ENCODE assay signal across 3 worm cellular contexts in the genomic region with DNA sequence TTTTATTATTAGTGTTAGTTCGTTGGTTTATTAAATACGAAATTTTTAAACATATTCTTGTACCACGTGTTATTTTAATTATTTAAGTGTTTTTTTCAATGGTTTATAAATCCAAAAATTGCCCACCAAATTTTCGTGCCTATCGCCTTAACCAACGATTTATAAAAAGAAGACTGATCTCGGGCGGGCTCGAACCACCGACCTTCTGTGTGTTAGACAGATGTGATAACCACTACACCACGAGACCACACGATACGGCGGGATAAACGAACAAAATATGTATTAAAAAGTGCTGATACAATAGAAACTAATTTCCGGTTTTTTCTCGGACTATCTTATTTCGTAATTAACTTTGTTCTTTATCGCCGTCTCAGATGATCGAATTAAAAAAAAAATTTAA.
TF ChIP-seq lines count a peak whose summit lies in the region.

No protein-coding gene starts in this region.

TF ChIP-seq in whole organism, L1 larva, 84 proteins besides CTCF, POLR2A, EP300 and RAD21 (continued from another document):
- TF ChIP-seq hlh-17 (GFP tag; optimal IDR thresholded peaks at IDR 0.05; lab: Kevin White, UChicago; ENCODE audit: borderline replicate concordance) = no peak
- TF ChIP-seq fkh-8 (tag; optimal IDR thresholded peaks at IDR 0.05; lab: Kevin White, UChicago) = no peak

TF ChIP-seq in whole organism, L3 larva, 47 proteins besides CTCF, POLR2A, EP300 and RAD21 (continued from another document):
- no peak for TF ChIP-seq fkh-2 (tag; optimal IDR thresholded peaks at IDR 0.05; lab: Kevin White, UChicago)
- no peak for TF ChIP-seq nhr-28 (tag; optimal IDR thresholded peaks at IDR 0.05; lab: Kevin White, UChicago)
- no peak for TF ChIP-seq zag-1 (tag; optimal IDR thresholded peaks at IDR 0.05; lab: Kevin White, UChicago)
- TF ChIP-seq nhr-43 (tag; optimal IDR thresholded peaks at IDR 0.05; lab: Kevin White, UChicago; ENCODE audit: poor library complexity, severe bottlenecking) = peak; percentile 9
- no peak for TF ChIP-seq ama-1 (optimal IDR thresholded peaks at IDR 0.05; lab: Kevin White, UChicago)
- TF ChIP-seq tbx-2 (tag; optimal IDR thresholded peaks at IDR 0.05; lab: Kevin White, UChicago) = no peak
- TF ChIP-seq R02D3.7 (tag; optimal IDR thresholded peaks at IDR 0.05; lab: Kevin White, UChicago) = no peak
- TF ChIP-seq elt-2 (tag; optimal IDR thresholded peaks at IDR 0.05; lab: Kevin White, UChicago) = peak; percentile 17
- TF ChIP-seq mdl-1 (tag; optimal IDR thresholded peaks at IDR 0.05; lab: Kevin White, UChicago) = no peak
- TF ChIP-seq nhr-12 (tag; optimal IDR thresholded peaks at IDR 0.05; lab: Kevin White, UChicago) = no peak
- no peak for TF ChIP-seq pqm-1 (tag; optimal IDR thresholded peaks at IDR 0.05; lab: Kevin White, UChicago)
- TF ChIP-seq lsy-12 (tag; optimal IDR thresholded peaks at IDR 0.05; lab: Kevin White, UChicago) = no peak
- TF ChIP-seq sea-2 (GFP tag; optimal IDR thresholded peaks at IDR 0.05; lab: Kevin White, UChicago) = no peak
- TF ChIP-seq elt-1 (tag; optimal IDR thresholded peaks at IDR 0.05; lab: Kevin White, UChicago) = no peak
- no peak for TF ChIP-seq lin-15B (tag; optimal IDR thresholded peaks at IDR 0.05; lab: Kevin White, UChicago)
- no peak for TF ChIP-seq nhr-76 (tag; optimal IDR thresholded peaks at IDR 0.05; lab: Kevin White, UChicago)
TF ChIP-seq in whole organism, L3 larva: peak in this region for 4.

TF ChIP-seq in whole organism, young adult, 124 proteins besides CTCF, POLR2A, EP300 and RAD21 (continued from another document):
- TF ChIP-seq unc-130 (GFP tag; optimal IDR thresholded peaks at IDR 0.05; lab: Kevin White, UChicago) (peak; percentile 20), nhr-27 (tag; optimal IDR thresholded peaks at IDR 0.05; lab: Kevin White, UChicago) (no peak), aptf-3 (GFP tag; IDR thresholded peaks at IDR 0.05; lab: Robert Waterston, UW) (no peak), hrde-1 (tag; optimal IDR thresholded peaks at IDR 0.05; lab: Kevin White, UChicago; ENCODE audit: borderline replicate concordance) (peak; percentile 51), sdz-38 (tag; optimal IDR thresholded peaks at IDR 0.05; lab: Kevin White, UChicago) (no peak), lin-54 (GFP tag; optimal IDR thresholded peaks at IDR 0.05; lab: Kevin White, UChicago) (no peak), ZK185.1 (tag; optimal IDR thresholded peaks at IDR 0.05; lab: Kevin White, UChicago; ENCODE audit: poor library complexity, severe bottlenecking) (peak; percentile 39), K11D2.4 (GFP tag; IDR thresholded peaks at IDR 0.05; lab: Robert Waterston, UW) (no peak), ccch-3 (GFP tag; optimal IDR thresholded peaks at IDR 0.05; lab: Kevin White, UChicago) (no peak), F10E7.11 (tag; optimal IDR thresholded peaks at IDR 0.05; lab: Kevin White, UChicago) (no peak), ztf-28 (GFP tag; IDR thresholded peaks at IDR 0.05; lab: Robert Waterston, UW) (no peak), K12H6.12 (tag; optimal IDR thresholded peaks at IDR 0.05; lab: Kevin White, UChicago) (no peak), F52B5.7 (tag; optimal IDR thresholded peaks at IDR 0.05; lab: Kevin White, UChicago) (no peak), attf-3 (GFP tag; conservative IDR thresholded peaks at IDR 0.05; lab: Robert Waterston, UW) (no peak), Y95B8A.8 (GFP tag; IDR thresholded peaks at IDR 0.05; lab: Robert Waterston, UW) (no peak), ceh-91 (GFP tag; IDR thresholded peaks at IDR 0.05; lab: Robert Waterston, UW) (no peak), hlh-12 (tag; optimal IDR thresholded peaks at IDR 0.05; lab: Kevin White, UChicago) (peak; percentile 17), chd-7 (tag; optimal IDR thresholded peaks at IDR 0.05; lab: Kevin White, UChicago) (peak; percentile 24), unc-62 (GFP tag; optimal IDR thresholded peaks at IDR 0.05; lab: Kevin White, UChicago) (no peak), nhr-179 (tag; optimal IDR thresholded peaks at IDR 0.05; lab: Kevin White, UChicago) (no peak), snpc-1.3 (tag; optimal IDR thresholded peaks at IDR 0.05; lab: Kevin White, UChicago; ENCODE audit: insufficient read depth) (peak; percentile 72), F57C9.4 (tag; optimal IDR thresholded peaks at IDR 0.05; lab: Kevin White, UChicago) (no peak), repo-1 (tag; optimal IDR thresholded peaks at IDR 0.05; lab: Kevin White, UChicago) (peak; percentile 49), snpc-4 (GFP tag; optimal IDR thresholded peaks at IDR 0.05; lab: Kevin White, UChicago) (peak; percentile 77), snpc-4 (tag; optimal IDR thresholded peaks at IDR 0.05; lab: Kevin White, UChicago) (peak in 2 of 4 experiments; percentile 25 to 76), cebp-1 (GFP tag; IDR thresholded peaks at IDR 0.05; lab: Robert Waterston, UW) (no peak), cebp-1 (tag; optimal IDR thresholded peaks at IDR 0.05; lab: Kevin White, UChicago) (no peak), hmg-1.2 (GFP tag; IDR thresholded peaks at IDR 0.05; lab: Robert Waterston, UW) (peak; percentile 64), ceh-100 (GFP tag; IDR thresholded peaks at IDR 0.05; lab: Robert Waterston, UW) (peak; percentile 33), ztf-25 (GFP tag; IDR thresholded peaks at IDR 0.05; lab: Robert Waterston, UW) (peak; percentile 79; the same call in 1 of the 2 replicates), ekl-4 (GFP tag; IDR thresholded peaks at IDR 0.05; lab: Robert Waterston, UW) (no peak), ztf-26 (tag; optimal IDR thresholded peaks at IDR 0.05; lab: Kevin White, UChicago) (no peak), lag-1 (GFP tag; IDR thresholded peaks at IDR 0.05; lab: Robert Waterston, UW) (no peak), somi-1 (GFP tag; optimal IDR thresholded peaks at IDR 0.05; lab: Kevin White, UChicago) (peak; percentile 31), Y53G8AR.9 (GFP tag; conservative IDR thresholded peaks at IDR 0.05; lab: Robert Waterston, UW) (no peak), hlh-26 (GFP tag; conservative IDR thresholded peaks at IDR 0.05; lab: Robert Waterston, UW) (no peak), rec-8 (tag; optimal IDR thresholded peaks at IDR 0.05; lab: Kevin White, UChicago) (peak; percentile 36 to 48), T26A5.8 (tag; optimal IDR thresholded peaks at IDR 0.05; lab: Kevin White, UChicago) (peak; percentile 50), T07F8.4 (tag; optimal IDR thresholded peaks at IDR 0.05; lab: Kevin White, UChicago) (peak; percentile 38), Y67H2A.10 (GFP tag; conservative IDR thresholded peaks at IDR 0.05; lab: Robert Waterston, UW) (0 out of 2 replicates have a peak, but pooled peaks have one; percentile 9), lin-35 (GFP tag; optimal IDR thresholded peaks at IDR 0.05; lab: Kevin White, UChicago) (peak in 1 of 3 experiments; percentile 23), ceh-79 (tag; optimal IDR thresholded peaks at IDR 0.05; lab: Kevin White, UChicago) (peak; percentile 18), snpc-3.4 (tag; optimal IDR thresholded peaks at IDR 0.05; lab: Kevin White, UChicago) (peak; percentile 57), rpc-1 (optimal IDR thresholded peaks at IDR 0.05; lab: Kevin White, UChicago) (peak; percentile 93), rpc-1 (tag; optimal IDR thresholded peaks at IDR 0.05; lab: Kevin White, UChicago) (peak; percentile 95), fkh-3 (tag; optimal IDR thresholded peaks at IDR 0.05; lab: Kevin White, UChicago) (no peak), F55B11.4 (tag; optimal IDR thresholded peaks at IDR 0.05; lab: Kevin White, UChicago; ENCODE audit: borderline replicate concordance, insufficient read depth) (no peak), F57A8.1 (GFP tag; optimal IDR thresholded peaks at IDR 0.05; lab: Kevin White, UChicago) (no peak), F33H1.4 (GFP tag; IDR thresholded peaks at IDR 0.05; lab: Robert Waterston, UW) (no peak), sptf-2 (GFP tag; optimal IDR thresholded peaks at IDR 0.05; lab: Kevin White, UChicago) (no peak), nfyb-1 (GFP tag; IDR thresholded peaks at IDR 0.05; lab: Robert Waterston, UW) (peak; percentile 68; the same call in 1 of the 2 replicates), zfh-2 (GFP tag; conservative IDR thresholded peaks at IDR 0.05; lab: Robert Waterston, UW) (no peak), tbp1 (GFP tag; optimal IDR thresholded peaks at IDR 0.05; lab: Kevin White, UChicago) (peak; percentile 89), madf-8 (GFP tag; conservative IDR thresholded peaks at IDR 0.05; lab: Robert Waterston, UW) (no peak), let-607 (tag; optimal IDR thresholded peaks at IDR 0.05; lab: Kevin White, UChicago) (peak; percentile 38 to 51), die-1 (tag; optimal IDR thresholded peaks at IDR 0.05; lab: Kevin White, UChicago) (peak; percentile 77), attf-6 (GFP tag; IDR thresholded peaks at IDR 0.05; lab: Robert Waterston, UW) (peak; percentile 72; the same call in 1 of the 2 replicates), nfya-2 (GFP tag; IDR thresholded peaks at IDR 0.05; lab: Robert Waterston, UW) (no peak), Y56A3A.18 (GFP tag; IDR thresholded peaks at IDR 0.05; lab: Robert Waterston, UW) (no peak), D2030.7 (GFP tag; IDR thresholded peaks at IDR 0.05; lab: Robert Waterston, UW) (peak; percentile 86), snpc-1.1 (tag; optimal IDR thresholded peaks at IDR 0.05; lab: Kevin White, UChicago; ENCODE audit: insufficient read depth) (no peak), ceh-40 (GFP tag; IDR thresholded peaks at IDR 0.05; lab: Robert Waterston, UW) (0 out of 2 replicates have a peak, but pooled peaks have one; percentile 32), madf-10 (tag; optimal IDR thresholded peaks at IDR 0.05; lab: Kevin White, UChicago) (peak; percentile 43)
